Worm (Caenorhabditis elegans): ENCODE results near the gene ceh-7.

ce11 chrII:8742972-8743371 lies 39.3 kb upstream of the ceh-7 start:
- TF ChIP-seq W03F9.2 (tag; optimal IDR thresholded peaks at IDR 0.05) (no peak), him-1 (tag; optimal IDR thresholded peaks at IDR 0.05) (no peak), dao-5 (tag; optimal IDR thresholded peaks at IDR 0.05) (no peak)

Data from whole organism, L4/young adult.